Fruit fly (Drosophila melanogaster) whole organism: ENCODE data around the gene Eip93F.

Experiments used
- CG8478 ChIP-seq: fragments of >200 bp; optimal IDR thresholded peaks from 2 replicates; lab custom pipeline; 2018; ENCODE audit warnings: inconsistent platforms
- Dll ChIP-seq: fragments of >200 bp; optimal IDR thresholded peaks from 2 replicates; lab custom pipeline; 2017
- pan ChIP-seq: fragments of >200 bp; optimal IDR thresholded peaks from 2 replicates; lab custom pipeline; 2017
- psq ChIP-seq: fragments of >200 bp; optimal IDR thresholded peaks from 2 replicates; lab custom pipeline; 2017
- usp ChIP-seq: fragments of >200 bp; optimal IDR thresholded peaks from 2 replicates; lab custom pipeline; 2017; ENCODE audit warnings: missing biosample characterization, missing genetic modification characterization, mixed read lengths

- TF ChIP-seq usp (GFP tag; lab: Kevin White, UChicago), result no peak
- no peak for TF ChIP-seq pan (lab: Kevin White, UChicago)
- no peak for TF ChIP-seq psq (lab: Kevin White, UChicago)
- no peak for TF ChIP-seq CG8478 (lab: Kevin White, UChicago)
- TF ChIP-seq Dll, result no peak
These were observed 78.8 kb downstream of the Eip93F start for dm6 chr3R:22027743-22028099.
